Worm (Caenorhabditis elegans) whole organism, L2 larva: ENCODE data around the gene C33B4.4.

Source experiments
- elt-1 ChIP-seq: fragments of 150-350 bp; optimal IDR thresholded peaks from 2 replicates; lab custom pipeline; 2014; ENCODE audit warnings: missing biosample characterization, missing genetic modification characterization
- gmeb-1 ChIP-seq: fragments of 150-350 bp; optimal IDR thresholded peaks from 2 replicates; lab custom pipeline; 2014; ENCODE audit warnings: missing biosample characterization, missing genetic modification characterization
- nhr-11 ChIP-seq: fragments of 150-350 bp; optimal IDR thresholded peaks from 2 replicates; lab custom pipeline; 2014; ENCODE audit warnings: missing biosample characterization, missing genetic modification characterization
- nhr-237 ChIP-seq: fragments of 150-350 bp; optimal IDR thresholded peaks from 2 replicates; lab custom pipeline; 2014; ENCODE audit warnings: missing biosample characterization, missing genetic modification characterization
- nhr-25 ChIP-seq: fragments of 150-350 bp; sonication (generic microtip); optimal IDR thresholded peaks from 3 replicates; lab custom pipeline; 2014; ENCODE audit warnings: missing biosample characterization, missing genetic modification characterization
- unc-62 ChIP-seq: fragments of 150-350 bp; optimal IDR thresholded peaks from 2 replicates; lab custom pipeline; 2014; ENCODE audit warnings: missing biosample characterization, missing genetic modification reagents, missing genetic modification characterization

DNA sequence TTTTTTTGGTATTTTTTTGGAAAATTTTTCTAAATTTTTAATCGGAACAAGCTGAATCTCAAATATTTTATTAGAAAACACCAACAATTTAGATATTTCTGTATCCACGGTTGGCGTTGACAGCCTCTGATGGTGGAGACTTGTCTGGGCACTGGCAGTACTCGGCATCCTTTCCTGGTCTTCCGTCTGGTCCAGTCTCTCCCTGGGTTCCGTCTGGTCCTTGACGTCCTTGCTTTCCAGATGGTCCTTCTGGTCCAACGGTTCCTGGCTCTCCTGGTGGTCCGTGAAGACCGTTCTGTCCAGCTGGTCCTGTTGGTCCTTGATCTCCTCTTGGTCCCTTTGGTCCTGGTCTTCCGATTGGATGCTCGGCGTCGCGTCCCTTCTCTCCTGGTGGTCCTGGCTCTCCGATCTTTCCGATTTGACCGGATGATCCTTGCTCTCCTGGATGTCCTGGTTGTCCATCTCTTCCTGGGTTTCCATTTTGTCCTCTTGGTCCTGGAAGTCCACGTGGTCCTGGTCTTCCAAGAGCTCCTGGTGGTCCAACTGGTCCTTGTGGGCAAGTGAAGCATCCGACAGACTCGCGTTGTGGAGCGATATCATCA is 46.5 kb downstream of the C33B4.4 start:
- TF ChIP-seq gmeb-1 (tag; lab: Kevin White, UChicago) (no peak), nhr-11 (tag; lab: Kevin White, UChicago) (no peak), nhr-237 (no peak), unc-62 (no peak), nhr-25 (no peak), elt-1 (no peak)
